Worm (Caenorhabditis elegans): Measurements from ENCODE around the gene T04F3.5.

T04F3.5 gene

ce11 chrV:11782809-11783440 is 22.5 kb downstream of the T04F3.5 start, which contains the start of gene F55A11.11 (continued):
- peak; percentile 76 for TF ChIP-seq dmd-9 (GFP tag; IDR thresholded peaks at IDR 0.05)
- TF ChIP-seq mxl-2 (GFP tag; conservative IDR thresholded peaks at IDR 0.05), result peak; percentile 80
- peak; percentile 80 for TF ChIP-seq nhr-48 (tag; optimal IDR thresholded peaks at IDR 0.05)
- TF ChIP-seq nhr-102 (tag; optimal IDR thresholded peaks at IDR 0.05), result peak; percentile 82
- TF ChIP-seq zfp-3 (GFP tag; conservative IDR thresholded peaks at IDR 0.05), result peak; percentile 86

- TF ChIP-seq nhr-10 (tag; optimal IDR thresholded peaks at IDR 0.05) (no peak), F37D6.2 (tag; optimal IDR thresholded peaks at IDR 0.05) (no peak), ZK337.2 (GFP tag; IDR thresholded peaks at IDR 0.05) (no peak), zag-1 (tag; optimal IDR thresholded peaks at IDR 0.05) (no peak), ceh-28 (tag; optimal IDR thresholded peaks at IDR 0.05) (no peak), dpl-1 (GFP tag; optimal IDR thresholded peaks at IDR 0.05) (no peak), spr-1 (tag; optimal IDR thresholded peaks at IDR 0.05) (no peak), F10B5.3 (tag; optimal IDR thresholded peaks at IDR 0.05) (no peak), unc-62 (GFP tag; optimal IDR thresholded peaks at IDR 0.05 in 1 of 2) (no peak), unc-62 (tag; optimal IDR thresholded peaks at IDR 0.05) (no peak), ztf-7 (tag; optimal IDR thresholded peaks at IDR 0.05) (no peak), fkh-10 (GFP tag; optimal IDR thresholded peaks at IDR 0.05) (no peak), lin-39 (tag; optimal IDR thresholded peaks at IDR 0.05) (no peak), cey-2 (tag; optimal IDR thresholded peaks at IDR 0.05; ENCODE audit: borderline replicate concordance, insufficient read depth) (no peak), hlh-11 (tag; optimal IDR thresholded peaks at IDR 0.05) (no peak), set-16 (GFP tag; IDR thresholded peaks at IDR 0.05) (no peak), dve-1 (tag; optimal IDR thresholded peaks at IDR 0.05; ENCODE audit: insufficient read depth) (no peak), hif-1 (tag; optimal IDR thresholded peaks at IDR 0.05) (no peak)
Measured at ce11 chrV:11787258-11787657, 26.8 kb downstream of the T04F3.5 start, which contains the start of gene F55A11.7. Gene F55A11.7 (minus strand): TSS chrV:11787443.

ce11 chrV:11787742-11788238 is 27.3 kb downstream of the T04F3.5 start, which contains the start of gene F55A11.8:
Gene F55A11.8 (plus strand): TSS chrV:11788188.
- no peak for TF ChIP-seq ZK337.2 (GFP tag; IDR thresholded peaks at IDR 0.05)
- no peak for TF ChIP-seq hmg-1.1 (GFP tag; IDR thresholded peaks at IDR 0.05)
- TF ChIP-seq lin-38 (GFP tag; IDR thresholded peaks at IDR 0.05), result 0 out of 2 replicates have a peak, but pooled peaks have one; percentile 17
- TF ChIP-seq lin-1 (GFP tag; IDR thresholded peaks at IDR 0.05), result no peak
- no peak for TF ChIP-seq unc-130 (GFP tag; optimal IDR thresholded peaks at IDR 0.05)

- no peak for TF ChIP-seq zfp-2 (tag; optimal IDR thresholded peaks at IDR 0.05)
- no peak for TF ChIP-seq Y105C5A.15 (GFP tag; IDR thresholded peaks at IDR 0.05)
- peak in 1 of 2 experiments; percentile 97 for TF ChIP-seq unc-62 (GFP tag; optimal IDR thresholded peaks at IDR 0.05 in 1 of 2)
- no peak for TF ChIP-seq unc-62 (tag; optimal IDR thresholded peaks at IDR 0.05)
- TF ChIP-seq nhr-42 (GFP tag; IDR thresholded peaks at IDR 0.05), result no peak
- no peak for TF ChIP-seq T20F7.1 (GFP tag; optimal IDR thresholded peaks at IDR 0.05)
- no peak for TF ChIP-seq dmd-9 (GFP tag; IDR thresholded peaks at IDR 0.05)
- TF ChIP-seq ztf-7 (tag; optimal IDR thresholded peaks at IDR 0.05), result no peak
- no peak for TF ChIP-seq ceh-82 (tag; optimal IDR thresholded peaks at IDR 0.05)
- no peak for TF ChIP-seq F49E8.2 (tag; optimal IDR thresholded peaks at IDR 0.05; ENCODE audit: borderline replicate concordance)
- no peak for TF ChIP-seq attf-4 (tag; optimal IDR thresholded peaks at IDR 0.05)
- peak; percentile 11 for TF ChIP-seq aha-1 (tag)
Measured at ce11 chrV:11789474-11789873, 29.0 kb downstream of the T04F3.5 start, which contains the start of gene D2023.1. Gene D2023.1 (plus strand): TSS chrV:11789550.
